Worm (Caenorhabditis elegans) whole organism, L4/young adult: ENCODE results near the gene ins-21.
"Not testable (repeated sequence)": the region's sequence is repeated elsewhere in the genome, so short reads cannot be mapped to it uniquely, and the experiment has no call there.

Source experiments
- W03F9.2 ChIP-seq: fragments of 150-350 bp; optimal IDR thresholded peaks from 2 replicates; lab custom pipeline; 2014; ENCODE audit warnings: missing biosample characterization, missing genetic modification characterization
- dao-5 ChIP-seq: sonication (generic microtip); optimal IDR thresholded peaks from 2 replicates; lab custom pipeline; 2016; ENCODE audit warnings: missing genotype, missing genetic modification characterization, moderate library complexity, missing compliant biosample characterization
- him-1 ChIP-seq: sonication (generic microtip); optimal IDR thresholded peaks from 2 replicates; lab custom pipeline; 2016; ENCODE audit warnings: missing genotype, missing genetic modification reagents, missing genetic modification characterization, missing compliant biosample characterization

ins-21 gene

DNA sequence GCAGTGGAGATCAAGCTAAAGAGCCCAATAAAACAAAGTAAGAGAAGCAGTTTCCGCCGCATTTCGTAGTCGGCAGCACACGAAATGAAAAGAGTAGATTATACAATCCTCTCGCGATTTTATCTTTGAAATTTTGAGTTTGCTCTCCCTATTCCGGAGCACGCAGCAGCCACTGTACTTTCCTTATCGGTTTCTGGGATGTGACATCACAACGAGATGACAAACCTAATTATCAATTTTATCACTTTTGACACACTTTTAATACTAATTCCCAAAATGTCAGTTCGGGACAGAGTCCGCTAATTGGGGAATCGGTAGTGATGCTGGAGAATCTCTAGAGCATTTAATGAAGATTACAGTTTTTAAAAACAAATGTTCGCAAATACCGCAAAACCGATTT is 26.1 kb downstream of the ins-21 start, which contains the start of gene T16G12.1:
Gene T16G12.1, minus strand, starts transcription at position 176 of the 400 bp plus-strand sequence.
- TF ChIP-seq dao-5 (tag; lab: Kevin White, UChicago) (no peak), W03F9.2 (tag; lab: Kevin White, UChicago) (no peak), him-1 (tag; lab: Kevin White, UChicago) (no peak)

DNA sequence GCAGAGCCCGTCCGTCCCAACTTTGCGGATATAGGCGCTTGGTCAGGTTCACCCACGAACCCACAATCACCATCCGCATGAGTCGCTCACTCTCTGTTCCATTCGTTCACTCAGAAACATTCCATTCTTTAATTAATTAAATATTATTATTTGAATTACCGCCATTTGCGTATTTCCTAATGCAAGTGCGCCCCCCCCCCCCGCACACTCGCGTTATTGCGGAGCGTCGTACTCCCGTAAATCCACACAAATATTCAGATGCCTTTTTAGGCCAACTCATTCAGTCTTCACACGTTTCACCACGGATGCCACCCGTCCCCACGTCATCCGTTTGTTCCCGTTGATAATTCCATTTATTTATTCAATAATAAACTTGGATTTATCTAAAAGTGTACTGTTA is 26.8 kb downstream of the ins-21 start, which contains the start of gene T16G12.3:
Gene T16G12.3, plus strand, starts transcription at position 301 of the 400 bp plus-strand sequence.
- TF ChIP-seq him-1, W03F9.2, dao-5 (tag; lab: Kevin White, UChicago): not testable (repeated sequence)

DNA sequence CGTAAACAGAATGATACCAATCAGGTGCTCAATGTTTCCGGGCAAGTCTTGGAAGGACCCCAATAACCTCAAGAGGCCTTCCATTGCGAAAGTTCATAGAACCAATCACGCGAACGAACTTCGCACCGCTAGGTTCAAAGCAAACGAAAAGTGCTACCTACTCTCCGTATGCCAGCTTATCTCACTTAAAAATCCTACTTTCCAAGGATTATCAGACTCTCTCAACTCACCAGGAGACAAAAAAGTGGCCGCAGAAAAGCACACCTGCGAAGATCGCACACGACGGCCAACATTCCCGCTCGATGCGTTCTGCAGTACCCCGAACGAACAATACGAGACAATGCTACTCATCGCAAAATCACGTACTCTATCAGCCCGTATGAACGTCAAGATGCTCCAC is 29.8 kb downstream of the ins-21 start, which contains the start of gene T16G12.12:
Gene T16G12.12, plus strand, starts transcription at position 301 of the 400 bp plus-strand sequence.
- TF ChIP-seq him-1, W03F9.2, dao-5 (tag; lab: Kevin White, UChicago): not testable (repeated sequence)

DNA sequence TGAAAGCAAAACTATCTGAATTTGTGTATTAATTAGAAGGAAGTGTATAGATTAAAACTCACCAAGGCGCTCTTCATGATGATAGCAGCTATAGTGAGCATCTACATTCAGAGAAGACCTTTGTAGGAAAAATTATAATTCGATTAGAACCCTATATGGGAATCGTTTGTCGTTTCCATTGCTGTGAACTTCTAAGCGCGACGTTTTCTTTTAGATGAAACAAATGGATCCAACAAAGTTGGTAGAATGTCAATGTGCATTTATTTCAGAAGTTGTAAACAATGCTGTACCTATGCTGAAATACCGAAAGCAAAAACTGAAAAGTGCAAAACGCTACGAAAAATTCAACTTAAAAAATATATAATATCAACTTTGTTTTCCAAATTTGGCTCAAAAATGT is 32.5 kb downstream of the ins-21 start, which contains the start of gene T16G12.10:
Gene T16G12.10, minus strand, starts transcription at position 101 of the 400 bp plus-strand sequence.
- TF ChIP-seq dao-5 (tag; lab: Kevin White, UChicago) (no peak), W03F9.2 (tag; lab: Kevin White, UChicago) (no peak), him-1 (tag; lab: Kevin White, UChicago) (no peak)

DNA sequence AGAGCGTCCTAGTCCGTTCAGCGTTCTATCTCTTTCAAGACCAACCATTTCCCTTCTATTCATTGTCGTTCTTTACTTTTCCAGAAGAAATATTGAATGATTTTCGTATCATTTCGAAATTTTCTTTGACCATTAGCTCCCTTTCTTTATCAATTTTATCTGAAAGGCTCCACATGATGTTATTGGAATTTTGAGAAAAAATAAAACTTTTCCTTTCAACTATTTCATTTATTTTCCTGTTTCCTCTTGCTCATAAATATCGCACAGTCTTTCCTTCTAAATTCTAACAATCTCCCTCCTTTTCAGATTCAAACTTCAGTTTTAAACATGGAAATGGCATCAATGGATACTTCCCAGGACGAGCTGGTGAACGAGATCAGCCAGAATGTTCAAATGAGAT is 34.0 kb downstream of the ins-21 start, which contains the start of gene T16G12.4:
Gene T16G12.4, plus strand, starts transcription at position 301 of the 400 bp plus-strand sequence.
- TF ChIP-seq him-1 (tag; lab: Kevin White, UChicago) = no peak
- no peak for TF ChIP-seq dao-5 (tag; lab: Kevin White, UChicago)
- TF ChIP-seq W03F9.2 (tag; lab: Kevin White, UChicago) = no peak

DNA sequence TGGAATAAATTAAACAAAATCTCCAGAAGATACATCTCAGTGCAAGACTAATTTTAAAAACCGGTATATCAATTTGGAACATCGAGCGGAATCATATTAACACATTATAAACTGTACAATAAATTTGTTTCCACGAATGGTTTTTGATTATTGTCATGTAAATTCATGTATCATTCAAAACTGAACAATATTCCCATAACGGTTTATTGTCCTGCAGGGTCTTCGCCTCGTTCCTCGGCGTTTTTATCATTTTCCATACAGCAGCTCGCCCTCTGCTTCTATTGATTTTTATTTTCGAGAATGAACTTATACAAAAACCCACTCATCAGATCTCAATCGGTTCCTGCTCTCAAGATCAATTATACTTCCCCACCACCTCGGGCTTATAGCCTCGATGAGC is 35.5 kb downstream of the ins-21 start, which contains the start of gene T16G12.8:
Gene T16G12.8, plus strand, starts transcription at position 301 of the 400 bp plus-strand sequence.
- no peak for TF ChIP-seq him-1 (tag; lab: Kevin White, UChicago)

DNA sequence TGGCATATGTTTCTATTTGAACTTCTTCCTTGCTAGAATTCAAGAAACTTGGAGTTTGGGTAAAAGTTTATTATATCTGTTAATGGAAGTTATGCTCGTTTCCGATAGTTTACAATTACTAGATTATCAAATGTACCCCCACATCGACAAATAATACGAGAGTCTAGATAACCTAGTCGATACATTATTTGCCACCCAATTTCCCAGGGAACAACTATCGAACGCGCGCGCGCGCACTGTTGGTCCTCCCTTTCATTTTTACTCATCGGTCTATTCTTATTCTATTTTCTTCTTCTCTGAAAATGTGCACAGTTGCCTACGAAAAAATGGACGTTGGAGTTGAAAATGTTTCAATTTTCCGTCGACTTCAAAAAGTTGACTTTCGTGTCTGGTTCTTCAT is 37.0 kb downstream of the ins-21 start, which contains the start of gene T16G12.13:
Gene T16G12.13, plus strand, starts transcription at position 293 of the 400 bp plus-strand sequence.
- TF ChIP-seq W03F9.2 (tag; lab: Kevin White, UChicago) = no peak

DNA sequence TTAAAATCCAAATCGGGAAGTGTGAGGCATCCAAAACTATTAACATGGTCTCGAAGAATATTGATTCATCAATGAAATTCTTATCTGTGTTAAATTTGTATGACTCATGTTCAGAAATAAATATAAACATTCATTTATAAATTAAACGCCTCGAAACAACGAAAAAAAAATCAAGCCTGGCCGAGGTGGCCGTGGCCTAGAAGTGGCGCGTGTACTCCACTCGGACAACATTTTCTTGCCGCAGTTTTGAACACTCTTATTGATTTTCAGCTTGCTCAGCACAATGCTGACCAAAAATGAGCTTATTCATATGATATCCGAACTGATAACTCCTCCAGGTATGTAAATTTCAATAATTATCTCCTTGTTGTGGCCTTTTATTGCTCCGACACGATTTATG is 40.6 kb downstream of the ins-21 start, which contains the start of gene ekl-6:
Gene ekl-6, plus strand, starts transcription at position 265 of the 400 bp plus-strand sequence.
- TF ChIP-seq dao-5 (tag; lab: Kevin White, UChicago) (no peak), him-1 (tag; lab: Kevin White, UChicago) (no peak), W03F9.2 (tag; lab: Kevin White, UChicago) (peak; percentile 51)

DNA sequence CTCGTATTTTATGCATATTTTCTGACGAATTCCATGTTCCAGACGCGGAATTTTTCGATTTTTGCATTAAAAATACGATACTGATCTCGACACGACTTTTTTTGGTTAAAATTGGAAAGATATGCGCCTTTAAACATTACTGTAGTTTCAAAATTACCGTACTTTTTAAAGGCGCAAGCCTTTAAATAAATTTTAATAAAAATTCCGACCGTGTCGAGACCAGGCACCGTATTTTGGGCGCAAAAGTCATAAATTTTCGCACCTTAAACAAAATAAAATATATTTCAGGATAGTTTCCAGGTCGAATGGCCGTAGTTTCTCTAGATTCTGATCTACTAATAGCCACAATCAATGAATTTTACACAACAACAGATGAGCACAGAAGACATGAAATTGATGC is 45.7 kb downstream of the ins-21 start, which contains the start of gene T16G12.6:
Gene T16G12.6, plus strand, starts transcription at position 301 of the 400 bp plus-strand sequence.
- TF ChIP-seq dao-5 (tag; lab: Kevin White, UChicago) (no peak), W03F9.2 (tag; lab: Kevin White, UChicago) (no peak), him-1 (tag; lab: Kevin White, UChicago) (no peak)
